Worm (Caenorhabditis elegans): Measurements from ENCODE around the gene F59F3.6.

Gene F59F3.6

DNA sequence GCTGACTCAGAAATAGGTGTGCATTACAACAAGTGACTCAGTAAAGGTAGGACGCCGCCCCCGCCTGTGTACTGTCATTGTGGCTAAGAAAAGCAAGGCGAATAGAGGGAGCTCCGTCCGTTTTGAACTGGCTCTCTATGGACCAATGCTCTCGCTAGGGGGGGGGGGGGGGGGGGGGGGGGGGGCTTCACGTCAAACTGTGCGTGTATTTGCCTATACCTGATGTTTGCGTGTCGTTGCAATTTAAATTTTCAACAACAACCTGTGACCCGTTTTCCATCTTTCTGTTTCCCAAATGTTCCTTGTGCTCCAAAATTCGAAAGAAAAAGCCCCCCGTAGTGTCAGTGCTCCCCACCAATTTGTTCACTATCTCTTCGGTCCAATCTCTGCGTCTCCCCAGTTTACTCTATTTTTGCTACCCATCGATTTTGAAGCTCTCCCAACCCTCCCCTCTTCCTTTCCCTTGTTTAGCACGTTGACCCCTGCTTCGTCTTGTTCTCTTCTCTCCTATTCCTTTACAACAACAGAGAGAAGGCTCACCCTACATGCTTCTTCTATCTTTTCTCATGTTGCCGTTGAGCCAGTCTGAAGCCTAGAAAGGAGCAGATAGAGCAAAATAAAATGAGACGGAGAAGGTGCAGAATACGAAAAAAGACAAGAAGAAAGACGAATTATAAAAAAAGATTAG is 35.5 kb upstream of the F59F3.6 start (continued):
- no peak for TF ChIP-seq hlh-17 (GFP tag; optimal IDR thresholded peaks at IDR 0.05; ENCODE audit: borderline replicate concordance)
- no peak for TF ChIP-seq unc-130 (tag; optimal IDR thresholded peaks at IDR 0.05)
- TF ChIP-seq egl-27 (tag; optimal IDR thresholded peaks at IDR 0.05), result no peak
- TF ChIP-seq unc-86 (tag; optimal IDR thresholded peaks at IDR 0.05), result peak; percentile 19
- no peak for TF ChIP-seq efl-1 (optimal IDR thresholded peaks at IDR 0.05)
- TF ChIP-seq efl-1 (GFP tag; optimal IDR thresholded peaks at IDR 0.05 in 1 of 2), result no peak
- no peak for TF ChIP-seq nhr-77 (tag; optimal IDR thresholded peaks at IDR 0.05)
- peak; percentile 12 for TF ChIP-seq mep-1 (tag; optimal IDR thresholded peaks at IDR 0.05)
- peak in 1 of 2 experiments; percentile 7 for TF ChIP-seq lin-35 (GFP tag; optimal IDR thresholded peaks at IDR 0.05)
- no peak for TF ChIP-seq aly-2 (tag; optimal IDR thresholded peaks at IDR 0.05)
- no peak for TF ChIP-seq fkh-4 (tag; optimal IDR thresholded peaks at IDR 0.05; ENCODE audit: borderline replicate concordance)
- peak; percentile 83 for TF ChIP-seq lin-14 (GFP tag; optimal IDR thresholded peaks at IDR 0.05)
- no peak for TF ChIP-seq ama-1 (optimal IDR thresholded peaks at IDR 0.05)
- TF ChIP-seq ces-1 (GFP tag; optimal IDR thresholded peaks at IDR 0.05), result no peak
- no peak for TF ChIP-seq xbp-1 (tag; optimal IDR thresholded peaks at IDR 0.05)

DNA sequence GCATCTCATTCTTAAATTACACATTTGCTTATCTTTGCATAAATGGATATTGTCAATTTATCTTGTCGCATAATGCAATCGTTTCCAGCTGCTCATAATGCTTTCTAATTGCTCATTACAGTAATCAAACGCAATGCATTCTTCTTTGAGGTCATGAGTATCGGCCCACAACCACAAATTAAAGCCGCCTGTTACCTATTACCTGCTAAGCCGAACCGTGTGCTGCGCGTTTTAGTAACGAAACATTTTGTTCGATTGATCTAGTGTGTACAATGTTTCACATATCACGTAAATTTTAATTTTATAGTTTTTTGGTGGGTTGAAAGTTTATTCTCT is 34.8 kb upstream of the F59F3.6 start:
- TF ChIP-seq dsc-1 (tag; optimal IDR thresholded peaks at IDR 0.05) (peak; percentile 63), egl-13 (tag; optimal IDR thresholded peaks at IDR 0.05) (no peak)

DNA sequence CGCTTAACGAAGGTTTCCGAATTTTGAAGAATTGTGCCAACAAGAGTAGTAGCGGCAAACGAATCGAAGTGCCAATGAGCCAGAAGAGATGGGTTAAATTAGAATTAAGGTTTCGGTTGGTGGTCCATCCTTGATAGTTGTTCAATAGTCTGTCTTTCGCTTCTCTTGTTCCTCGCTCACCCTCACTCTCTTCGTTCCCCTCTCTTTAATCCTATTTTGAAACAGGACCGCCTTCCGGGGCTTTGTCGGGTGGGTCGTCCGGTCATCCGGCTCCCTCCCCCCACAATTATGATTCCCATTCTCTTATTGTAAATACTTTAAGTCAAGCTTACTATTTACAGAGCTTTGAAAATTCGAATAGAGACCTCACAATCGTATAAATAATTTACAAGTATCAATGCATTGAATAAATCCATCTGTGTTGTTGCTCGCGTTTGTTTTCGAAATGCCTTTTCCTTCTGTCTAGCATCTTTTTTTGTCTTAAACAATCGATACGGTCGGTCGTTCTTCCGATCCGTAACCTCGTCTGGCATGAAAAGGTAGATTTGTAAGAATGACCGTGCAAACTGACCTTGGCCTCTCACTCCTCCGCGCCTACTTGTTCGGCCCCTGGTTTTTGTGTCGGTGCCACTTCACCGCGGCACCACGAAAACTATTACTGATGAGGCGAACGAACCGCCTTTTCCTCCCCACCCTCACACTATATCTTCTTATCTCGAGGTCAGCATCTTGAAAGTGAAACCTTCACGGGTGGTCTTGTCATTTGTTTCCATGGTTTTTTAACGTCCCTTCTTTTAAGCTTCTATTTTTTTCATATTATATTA is 34.3 kb upstream of the F59F3.6 start:
- TF ChIP-seq nhr-85 (tag), result peak; percentile 76
- TF ChIP-seq dpl-1 (GFP tag; optimal IDR thresholded peaks at IDR 0.05), result no peak
- no peak for TF ChIP-seq fkh-4 (tag; optimal IDR thresholded peaks at IDR 0.05; ENCODE audit: borderline replicate concordance)
- TF ChIP-seq lin-14 (GFP tag; optimal IDR thresholded peaks at IDR 0.05), result peak; percentile 32
- peak; percentile 91 for TF ChIP-seq blmp-1 (tag; optimal IDR thresholded peaks at IDR 0.05)
- TF ChIP-seq nhr-12 (tag; optimal IDR thresholded peaks at IDR 0.05), result no peak
- no peak for TF ChIP-seq efl-1 (optimal IDR thresholded peaks at IDR 0.05)
- TF ChIP-seq efl-1 (GFP tag; optimal IDR thresholded peaks at IDR 0.05 in 1 of 2), result peak in 1 of 2 experiments; percentile 54

DNA sequence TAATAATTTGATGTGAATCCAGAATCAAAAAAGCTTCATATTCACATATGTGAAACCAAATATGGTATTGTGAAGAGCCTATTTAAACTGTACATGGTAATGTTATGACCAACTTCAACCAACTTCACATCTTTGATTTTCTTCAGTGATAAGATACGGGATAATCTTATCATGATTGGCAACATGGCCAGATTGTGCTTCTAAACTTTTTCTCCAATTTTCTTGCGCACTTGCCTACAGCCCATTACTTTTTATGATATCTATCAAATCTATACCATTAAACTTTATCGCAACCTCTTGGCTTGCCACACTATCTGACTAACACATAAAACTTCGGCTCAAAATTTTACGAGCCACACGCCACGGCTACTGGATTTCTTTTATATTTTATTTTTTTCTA is 33.3 kb upstream of the F59F3.6 start:
- TF ChIP-seq nhr-237 (tag; optimal IDR thresholded peaks at IDR 0.05) (no peak), rnt-1 (tag; optimal IDR thresholded peaks at IDR 0.05) (peak; percentile 30), sox-4 (tag; optimal IDR thresholded peaks at IDR 0.05) (no peak), elt-3 (tag; optimal IDR thresholded peaks at IDR 0.05) (peak in 4 of 6 experiments; percentile 85 to 91 (median 90)), efl-3 (GFP tag; optimal IDR thresholded peaks at IDR 0.05) (no peak), dsc-1 (tag; optimal IDR thresholded peaks at IDR 0.05) (peak; percentile 24), nhr-85 (tag) (peak; percentile 32)

DNA sequence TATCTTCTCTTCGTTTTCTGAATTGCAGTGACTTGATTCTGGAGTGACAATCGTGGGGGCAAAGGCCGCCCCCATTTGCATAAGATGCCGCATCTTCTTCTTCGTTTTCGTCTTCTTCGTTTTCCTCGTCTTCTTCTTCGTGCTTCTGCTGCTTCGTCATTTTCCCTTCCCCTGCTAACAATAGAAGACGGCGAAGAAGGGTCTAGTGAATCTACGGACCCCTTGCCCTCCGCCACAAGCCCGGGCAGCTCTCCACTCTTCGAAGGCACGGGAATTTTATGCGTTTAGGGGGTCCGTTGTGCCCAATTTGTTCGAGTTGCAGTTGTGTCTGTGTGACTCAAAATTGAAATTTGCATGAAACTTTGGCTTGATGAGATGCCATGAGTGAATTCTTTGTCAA is 32.8 kb upstream of the F59F3.6 start:
- TF ChIP-seq ceh-82 (tag; optimal IDR thresholded peaks at IDR 0.05) (peak in 1 of 3 experiments; percentile 5), nhr-47 (tag; optimal IDR thresholded peaks at IDR 0.05) (no peak), jun-1 (tag; optimal IDR thresholded peaks at IDR 0.05) (no peak), ceh-63 (GFP tag; optimal IDR thresholded peaks at IDR 0.05) (peak; percentile 2), F16B12.6 (tag; optimal IDR thresholded peaks at IDR 0.05) (no peak), nhr-90 (tag; optimal IDR thresholded peaks at IDR 0.05; ENCODE audit: poor library complexity) (no peak), lin-14 (GFP tag; optimal IDR thresholded peaks at IDR 0.05) (peak; percentile 10), swsn-7 (tag; optimal IDR thresholded peaks at IDR 0.05) (no peak), elt-3 (tag; optimal IDR thresholded peaks at IDR 0.05) (no peak), efl-1 (optimal IDR thresholded peaks at IDR 0.05) (no peak), efl-1 (GFP tag; optimal IDR thresholded peaks at IDR 0.05 in 1 of 2) (peak in 1 of 2 experiments; percentile 0)

All from whole organism, L1 larva.